Fruit fly (Drosophila melanogaster): ENCODE data around the gene Prosalpha4T1.

Prosalpha4T1 gene

DNA sequence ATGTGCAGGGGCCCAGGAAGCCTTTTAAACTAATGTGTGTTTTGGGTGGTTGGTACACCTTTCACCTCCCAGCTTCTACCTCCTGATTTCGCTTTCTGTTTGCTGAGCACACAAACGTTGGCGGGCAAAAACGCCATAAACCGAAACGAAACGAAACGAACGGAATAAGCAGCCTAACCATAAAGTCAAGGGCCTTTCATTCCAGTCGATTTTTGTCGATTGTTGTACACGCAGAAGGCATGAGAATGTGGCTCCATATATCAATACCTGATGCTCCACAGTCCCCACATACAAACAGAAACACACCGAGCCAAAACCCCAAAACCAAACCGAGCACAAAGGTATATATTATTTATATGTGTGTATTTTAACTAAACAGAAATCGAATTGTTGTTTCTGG is 25.4 kb downstream of the Prosalpha4T1 start:
- TF ChIP-seq toe (GFP tag; optimal IDR thresholded peaks at IDR 0.05) (no peak), CG12768 (GFP tag; optimal IDR thresholded peaks at IDR 0.05) (no peak)

DNA sequence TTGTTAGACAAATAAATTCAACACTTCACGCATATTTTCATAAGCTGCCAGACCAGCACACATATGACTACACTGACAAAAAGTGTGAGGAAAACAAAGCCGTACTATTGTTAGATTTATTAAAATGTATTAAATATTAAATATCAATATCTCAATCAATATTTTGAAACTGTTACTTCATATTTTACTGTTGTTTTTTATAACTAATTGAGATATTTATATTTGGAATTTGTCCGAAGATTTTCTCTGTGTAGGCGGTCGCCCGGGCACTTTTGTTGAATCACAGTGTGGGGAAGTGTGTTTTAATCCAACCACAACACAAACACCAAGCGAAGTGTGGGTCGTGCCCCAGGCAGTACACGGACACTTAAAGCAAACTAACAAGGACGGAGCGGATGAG is 29.6 kb downstream of the Prosalpha4T1 start:
- no peak for TF ChIP-seq Clk (GFP tag; optimal IDR thresholded peaks at IDR 0.05)
- no peak for TF ChIP-seq CG7101 (tag; optimal IDR thresholded peaks at IDR 0.05)
- TF ChIP-seq Hr96 (GFP tag; optimal IDR thresholded peaks at IDR 0.05): no peak
- no peak for TF ChIP-seq toe (GFP tag; optimal IDR thresholded peaks at IDR 0.05)
- TF ChIP-seq CG12768 (GFP tag; optimal IDR thresholded peaks at IDR 0.05): no peak
- TF ChIP-seq tj (GFP tag; optimal IDR thresholded peaks at IDR 0.05): no peak
- no peak for TF ChIP-seq kay (GFP tag; ENCODE audit: borderline replicate concordance)
- no peak for TF ChIP-seq Mnt (GFP tag; optimal IDR thresholded peaks at IDR 0.05)
- TF ChIP-seq Crg-1 (GFP tag; optimal IDR thresholded peaks at IDR 0.05): no peak
- TF ChIP-seq cic (GFP tag; optimal IDR thresholded peaks at IDR 0.05): no peak
- TF ChIP-seq CG5204 (GFP tag; optimal IDR thresholded peaks at IDR 0.05): no peak
- no peak for TF ChIP-seq ovo (GFP tag; optimal IDR thresholded peaks at IDR 0.05)

dm6 chr3R:20714360-20714759 is 34.5 kb downstream of the Prosalpha4T1 start, which contains the start of gene Oamb:
Gene Oamb (minus strand): TSS chr3R:20714577.
- peak; percentile 69 for TF ChIP-seq ovo (GFP tag; optimal IDR thresholded peaks at IDR 0.05)
- TF ChIP-seq CG11617 (GFP tag; optimal IDR thresholded peaks at IDR 0.05): no peak
